Worm (Caenorhabditis elegans): ENCODE results near the gene csn-1.
"Not testable (repeated sequence)": the region's sequence is repeated elsewhere in the genome, so short reads cannot be mapped to it uniquely, and the experiment has no call there.

The csn-1 gene

ce11 chrV:17891317-17891716 lies 20.9 kb upstream of the csn-1 start:
- TF ChIP-seq cog-1 (tag; optimal IDR thresholded peaks at IDR 0.05) (no peak), flt-1 (GFP tag; IDR thresholded peaks at IDR 0.05) (no peak), tab-1 (GFP tag; IDR thresholded peaks at IDR 0.05) (no peak), ztf-23 (GFP tag; IDR thresholded peaks at IDR 0.05) (no peak), med-1 (GFP tag; optimal IDR thresholded peaks at IDR 0.05; ENCODE audit: insufficient read depth) (no peak), T22C8.4 (GFP tag; IDR thresholded peaks at IDR 0.05) (no peak), ref-1 (GFP tag; conservative IDR thresholded peaks at IDR 0.05) (no peak), klf-2 (GFP tag; conservative IDR thresholded peaks at IDR 0.05) (no peak), ztf-29 (GFP tag; IDR thresholded peaks at IDR 0.05) (no peak)

ce11 chrV:17888939-17889338 lies 18.5 kb upstream of the csn-1 start, which contains the start of gene C06H5.6:
C06H5.6 (minus strand) TSS chrV:17888984.
- TF ChIP-seq med-1 (GFP tag; optimal IDR thresholded peaks at IDR 0.05; ENCODE audit: insufficient read depth) (no peak), cog-1 (tag; optimal IDR thresholded peaks at IDR 0.05) (no peak), tab-1 (GFP tag; IDR thresholded peaks at IDR 0.05) (no peak), klf-2 (GFP tag; conservative IDR thresholded peaks at IDR 0.05) (no peak), ztf-29 (GFP tag; IDR thresholded peaks at IDR 0.05) (no peak), ref-1 (GFP tag; conservative IDR thresholded peaks at IDR 0.05) (no peak), T22C8.4 (GFP tag; IDR thresholded peaks at IDR 0.05) (no peak), ztf-23 (GFP tag; IDR thresholded peaks at IDR 0.05) (no peak), flt-1 (GFP tag; IDR thresholded peaks at IDR 0.05) (no peak)

ce11 chrV:17871049-17871448 lies 598 bp upstream of the csn-1 start, which contains the start of gene phf-14:
phf-14 (plus strand) TSS chrV:17871393.
- TF ChIP-seq tab-1 (GFP tag; IDR thresholded peaks at IDR 0.05) (no peak), ztf-23 (GFP tag; IDR thresholded peaks at IDR 0.05) (no peak), klf-2 (GFP tag; conservative IDR thresholded peaks at IDR 0.05) (no peak), ref-1 (GFP tag; conservative IDR thresholded peaks at IDR 0.05) (no peak), flt-1 (GFP tag; IDR thresholded peaks at IDR 0.05) (no peak), ztf-29 (GFP tag; IDR thresholded peaks at IDR 0.05) (no peak)

ce11 chrV:17865309-17865708 lies 5.1 kb downstream of the csn-1 start, which contains the start of gene Y59A8A.8:
Y59A8A.8 (plus strand) TSS chrV:17865609.
- TF ChIP-seq med-1 (GFP tag; optimal IDR thresholded peaks at IDR 0.05; ENCODE audit: insufficient read depth); cog-1 (tag; optimal IDR thresholded peaks at IDR 0.05); ztf-23 (GFP tag; IDR thresholded peaks at IDR 0.05): not testable (repeated sequence)

ce11 chrV:17859519-17859918 lies 10.9 kb downstream of the csn-1 start:
- TF ChIP-seq tab-1 (GFP tag; IDR thresholded peaks at IDR 0.05): no peak
- TF ChIP-seq ref-1 (GFP tag; conservative IDR thresholded peaks at IDR 0.05): no peak
- TF ChIP-seq flt-1 (GFP tag; IDR thresholded peaks at IDR 0.05): no peak
- TF ChIP-seq med-1 (GFP tag; optimal IDR thresholded peaks at IDR 0.05; ENCODE audit: insufficient read depth): no peak
- TF ChIP-seq ztf-23 (GFP tag; IDR thresholded peaks at IDR 0.05): no peak
- no peak for TF ChIP-seq cog-1 (tag; optimal IDR thresholded peaks at IDR 0.05)
- TF ChIP-seq ztf-29 (GFP tag; IDR thresholded peaks at IDR 0.05): no peak
- TF ChIP-seq klf-2 (GFP tag; conservative IDR thresholded peaks at IDR 0.05): no peak
- TF ChIP-seq T22C8.4 (GFP tag; IDR thresholded peaks at IDR 0.05): no peak

- TF ChIP-seq tab-1 (GFP tag; IDR thresholded peaks at IDR 0.05): no peak
Measured at ce11 chrV:17859065-17859464, 11.4 kb downstream of the csn-1 start.

- TF ChIP-seq med-1 (GFP tag; optimal IDR thresholded peaks at IDR 0.05; ENCODE audit: insufficient read depth) (no peak), ztf-29 (GFP tag; IDR thresholded peaks at IDR 0.05) (no peak), T22C8.4 (GFP tag; IDR thresholded peaks at IDR 0.05) (no peak), klf-2 (GFP tag; conservative IDR thresholded peaks at IDR 0.05) (no peak), ztf-23 (GFP tag; IDR thresholded peaks at IDR 0.05) (no peak), flt-1 (GFP tag; IDR thresholded peaks at IDR 0.05) (no peak), cog-1 (tag; optimal IDR thresholded peaks at IDR 0.05) (no peak), ref-1 (GFP tag; conservative IDR thresholded peaks at IDR 0.05) (no peak), tab-1 (GFP tag; IDR thresholded peaks at IDR 0.05) (no peak)
Measured at ce11 chrV:17857901-17858300, 12.6 kb downstream of the csn-1 start.

- TF ChIP-seq T22C8.4 (GFP tag; IDR thresholded peaks at IDR 0.05) (no peak), ref-1 (GFP tag; conservative IDR thresholded peaks at IDR 0.05) (no peak), klf-2 (GFP tag; conservative IDR thresholded peaks at IDR 0.05) (no peak), cog-1 (tag; optimal IDR thresholded peaks at IDR 0.05) (no peak), ztf-29 (GFP tag; IDR thresholded peaks at IDR 0.05) (no peak), flt-1 (GFP tag; IDR thresholded peaks at IDR 0.05) (no peak), ztf-23 (GFP tag; IDR thresholded peaks at IDR 0.05) (no peak), med-1 (GFP tag; optimal IDR thresholded peaks at IDR 0.05; ENCODE audit: insufficient read depth) (no peak), tab-1 (GFP tag; IDR thresholded peaks at IDR 0.05) (no peak)
Measured at ce11 chrV:17855889-17856288, 14.6 kb downstream of the csn-1 start, which contains the start of gene tcc-1. tcc-1 (minus strand) TSS chrV:17855989.

ce11 chrV:17845370-17845967 lies 25.0 kb downstream of the csn-1 start:
- no peak for TF ChIP-seq ref-1 (GFP tag; conservative IDR thresholded peaks at IDR 0.05)
- no peak for TF ChIP-seq T22C8.4 (GFP tag; IDR thresholded peaks at IDR 0.05)
- TF ChIP-seq ztf-29 (GFP tag; IDR thresholded peaks at IDR 0.05): no peak
- TF ChIP-seq klf-2 (GFP tag; conservative IDR thresholded peaks at IDR 0.05): no peak

- no peak for TF ChIP-seq ref-1 (GFP tag; conservative IDR thresholded peaks at IDR 0.05)
- TF ChIP-seq med-1 (GFP tag; optimal IDR thresholded peaks at IDR 0.05; ENCODE audit: insufficient read depth): no peak
- no peak for TF ChIP-seq ztf-29 (GFP tag; IDR thresholded peaks at IDR 0.05)
- no peak for TF ChIP-seq tab-1 (GFP tag; IDR thresholded peaks at IDR 0.05)
- TF ChIP-seq flt-1 (GFP tag; IDR thresholded peaks at IDR 0.05): no peak
- TF ChIP-seq cog-1 (tag; optimal IDR thresholded peaks at IDR 0.05): no peak
- no peak for TF ChIP-seq T22C8.4 (GFP tag; IDR thresholded peaks at IDR 0.05)
- TF ChIP-seq ztf-23 (GFP tag; IDR thresholded peaks at IDR 0.05): no peak
- no peak for TF ChIP-seq klf-2 (GFP tag; conservative IDR thresholded peaks at IDR 0.05)
Measured at ce11 chrV:17844106-17844505, 26.3 kb downstream of the csn-1 start, which contains the start of gene srh-286. srh-286 (minus strand) TSS chrV:17844206.
